Fruit fly (Drosophila melanogaster) whole organism, embryonic: ENCODE results near the gene CG17549.

ENCODE experiments used
- Abd-B ChIP-seq: fragments of 200-800 bp; sonication (Bioruptor generic); optimal IDR thresholded peaks from 2 replicates; lab custom pipeline; 2018; ENCODE audit warnings: missing biosample characterization, mild to moderate bottlenecking, missing genetic modification characterization, moderate library complexity
- CG10274 ChIP-seq: fragments of 200-800 bp; sonication (Bioruptor generic); optimal IDR thresholded peaks from 3 replicates; lab custom pipeline; 2017; ENCODE audit warnings: missing biosample characterization, mild to moderate bottlenecking, missing genetic modification characterization
- CG13424 ChIP-seq: fragments of 200-800 bp; sonication (Bioruptor generic); optimal IDR thresholded peaks from 2 replicates; lab custom pipeline; 2019; ENCODE audit warnings: missing biosample characterization, mild to moderate bottlenecking, missing genetic modification characterization, moderate library complexity
- CG14014 ChIP-seq: fragments of 200-800 bp; sonication (Bioruptor generic); IDR thresholded peaks from 2 replicates; pipeline ENCODE4 v1.3.6; 2022; ENCODE audit warnings: missing biosample characterization, missing genetic modification characterization
- CG1529 ChIP-seq: fragments of 200-800 bp; sonication (Bioruptor generic); optimal IDR thresholded peaks from 3 replicates; lab custom pipeline; 2018; ENCODE audit warnings: missing biosample characterization, missing genetic modification characterization
- CG15601 ChIP-seq: fragments of 200-800 bp; sonication (Bioruptor generic); optimal IDR thresholded peaks from 3 replicates; lab custom pipeline; 2019; ENCODE audit warnings: missing biosample characterization, mild to moderate bottlenecking, missing genetic modification characterization, moderate library complexity
- CG17612 ChIP-seq: fragments of 200-800 bp; sonication (Bioruptor generic); IDR thresholded peaks from 2 replicates; pipeline ENCODE4 v1.3.6; 2022; ENCODE audit warnings: missing biosample characterization, missing genetic modification characterization
- CG1792 ChIP-seq: fragments of 200-800 bp; sonication (Bioruptor generic); optimal IDR thresholded peaks from 2 replicates; lab custom pipeline; 2016; ENCODE audit warnings: missing biosample characterization, missing genetic modification characterization
- CG18011 ChIP-seq: fragments of 200-800 bp; sonication (Bioruptor generic); optimal IDR thresholded peaks from 2 replicates; lab custom pipeline; 2017; ENCODE audit warnings: missing biosample characterization, missing genetic modification characterization, mild to moderate bottlenecking, moderate library complexity, missing genotype
- CG18476 ChIP-seq: fragments of 200-800 bp; sonication (Bioruptor generic); optimal IDR thresholded peaks from 2 replicates; lab custom pipeline; 2016; ENCODE audit warnings: missing biosample characterization, mild to moderate bottlenecking, missing genetic modification characterization
- CG34422 ChIP-seq: fragments of 200-800 bp; sonication (Bioruptor generic); IDR thresholded peaks from 3 replicates; pipeline ENCODE4 v1.3.6; 2022; ENCODE audit warnings: missing biosample characterization, missing genetic modification characterization
- CG42726 ChIP-seq: fragments of 200-800 bp; sonication (Bioruptor generic); IDR thresholded peaks from 2 replicates; pipeline ENCODE4 v1.3.6; 2022; ENCODE audit warnings: missing biosample characterization, missing genetic modification characterization; ENCODE audit not compliant: partially characterized antibody
- CG43689 ChIP-seq: fragments of 200-800 bp; sonication (Bioruptor generic); IDR thresholded peaks from 2 replicates; pipeline ENCODE4 v1.3.6; 2022; ENCODE audit warnings: missing biosample characterization, missing genetic modification characterization
- CG4424 ChIP-seq: fragments of 200-800 bp; sonication (Bioruptor generic); optimal IDR thresholded peaks from 3 replicates; lab custom pipeline; 2016; ENCODE audit warnings: missing biosample characterization, missing genetic modification characterization
- CG5953 ChIP-seq: fragments of 200-800 bp; sonication (Bioruptor generic); IDR thresholded peaks from 2 replicates; pipeline ENCODE4 v1.3.6; 2022; ENCODE audit warnings: missing biosample characterization, missing genetic modification characterization
- CG6683 ChIP-seq: fragments of 200-800 bp; sonication (Bioruptor generic); optimal IDR thresholded peaks from 2 replicates; lab custom pipeline; 2017; ENCODE audit warnings: missing biosample characterization, mild to moderate bottlenecking, missing genetic modification characterization, missing genetic modification reagents
- CG7271 ChIP-seq: fragments of 200-800 bp; sonication (Bioruptor generic); optimal IDR thresholded peaks from 2 replicates; lab custom pipeline; 2018; ENCODE audit warnings: missing biosample characterization, mild to moderate bottlenecking, missing genetic modification characterization, moderate library complexity
- CG7839 ChIP-seq: fragments of 200-800 bp; sonication (Bioruptor generic); optimal IDR thresholded peaks from 3 replicates; lab custom pipeline; 2018; ENCODE audit warnings: missing biosample characterization, mild to moderate bottlenecking, missing genetic modification characterization, moderate library complexity
- D ChIP-seq, 2 experiments: fragments of 200-800 bp in 1 of 2; fragments of >200 bp in 1 of 2; sonication (Bioruptor generic) in 1 of 2; optimal IDR thresholded peaks; 2 replicates in 1 of 2; 3 replicates in 1 of 2; lab custom pipeline; 2017; ENCODE audit warnings: mild to moderate bottlenecking in 1 of 2, missing biosample characterization in 1 of 2, missing genetic modification characterization in 1 of 2, missing genetic modification reagents in 1 of 2
- D19B ChIP-seq: fragments of 200-800 bp; sonication (Bioruptor generic); optimal IDR thresholded peaks from 2 replicates; lab custom pipeline; 2017; ENCODE audit warnings: missing biosample characterization, mild to moderate bottlenecking, missing genetic modification characterization
- E2f1 ChIP-seq: fragments of 200-800 bp; sonication (Bioruptor generic); IDR thresholded peaks from 2 replicates; pipeline ENCODE4 v1.3.6; 2022; ENCODE audit warnings: missing biosample characterization, missing genetic modification characterization
- Ets97D ChIP-seq: fragments of 200-800 bp; sonication (Bioruptor generic); optimal IDR thresholded peaks from 3 replicates; lab custom pipeline; 2016; ENCODE audit warnings: missing biosample characterization, missing genetic modification characterization
- Fer3 ChIP-seq: fragments of 200-800 bp; sonication (Bioruptor generic); optimal IDR thresholded peaks from 2 replicates; lab custom pipeline; 2018; ENCODE audit warnings: missing biosample characterization, mild to moderate bottlenecking, missing genetic modification characterization, moderate library complexity
- HLH54F ChIP-seq: fragments of 200-800 bp; sonication (Bioruptor generic); optimal IDR thresholded peaks from 3 replicates; lab custom pipeline; 2016; ENCODE audit warnings: missing biosample characterization, missing genetic modification characterization
- NfI ChIP-seq: fragments of 200-800 bp; sonication (Bioruptor generic); optimal IDR thresholded peaks from 3 replicates; lab custom pipeline; 2018; ENCODE audit warnings: missing biosample characterization, mild to moderate bottlenecking, missing genetic modification characterization, moderate library complexity
- Oaz ChIP-seq: fragments of 200-800 bp; sonication (Bioruptor generic); IDR thresholded peaks from 2 replicates; pipeline ENCODE4 v1.3.6; 2022; ENCODE audit warnings: missing biosample characterization, missing genetic modification characterization
- Six4 ChIP-seq: fragments of 200-800 bp; sonication (Bioruptor generic); optimal IDR thresholded peaks from 2 replicates; lab custom pipeline; 2016; ENCODE audit warnings: missing biosample characterization, missing genetic modification characterization
- Xrp1 ChIP-seq: fragments of 200-800 bp; sonication (Bioruptor generic); IDR thresholded peaks from 2 replicates; pipeline ENCODE4 v1.3.6; 2022; ENCODE audit warnings: missing biosample characterization, missing genetic modification characterization
- ac ChIP-seq: fragments of 200-800 bp; sonication (Bioruptor generic); optimal IDR thresholded peaks from 3 replicates; lab custom pipeline; 2017; ENCODE audit warnings: missing biosample characterization, mild to moderate bottlenecking, missing genetic modification characterization
- az2 ChIP-seq: fragments of 200-800 bp; sonication (Bioruptor generic); optimal IDR thresholded peaks from 3 replicates; lab custom pipeline; 2016; ENCODE audit warnings: missing biosample characterization, missing genetic modification characterization
- caup ChIP-seq: fragments of 200-800 bp; sonication (Bioruptor generic); optimal IDR thresholded peaks from 3 replicates; lab custom pipeline; 2017; ENCODE audit warnings: missing biosample characterization, mild to moderate bottlenecking, missing genetic modification characterization, moderate library complexity; ENCODE audit not compliant: severe bottlenecking
- corto ChIP-seq: fragments of 200-800 bp; sonication (Bioruptor generic); optimal IDR thresholded peaks from 2 replicates; lab custom pipeline; 2016; ENCODE audit warnings: missing biosample characterization, mild to moderate bottlenecking, missing genetic modification characterization, moderate library complexity
- danr ChIP-seq: fragments of 200-800 bp; sonication (Bioruptor generic); IDR thresholded peaks from 2 replicates; pipeline ENCODE4 v1.3.6; 2022; ENCODE audit warnings: missing biosample characterization, missing genetic modification characterization
- dmrt99B ChIP-seq: fragments of 200-800 bp; sonication (Bioruptor generic); optimal IDR thresholded peaks from 2 replicates; lab custom pipeline; 2018; ENCODE audit warnings: missing biosample characterization, mild to moderate bottlenecking, missing genetic modification characterization, moderate library complexity
- ewg ChIP-seq: fragments of 200-800 bp; sonication (Bioruptor generic); optimal IDR thresholded peaks from 3 replicates; lab custom pipeline; 2017; ENCODE audit warnings: mild to moderate bottlenecking, missing biosample characterization, missing genetic modification reagents, missing genetic modification characterization
- fd96Cb ChIP-seq: fragments of 200-800 bp; sonication (Bioruptor generic); optimal IDR thresholded peaks from 2 replicates; lab custom pipeline; 2018; ENCODE audit warnings: missing biosample characterization, mild to moderate bottlenecking, missing genetic modification characterization, moderate library complexity
- h ChIP-seq: fragments of >200 bp; optimal IDR thresholded peaks from 2 replicates; lab custom pipeline; 2017
- klu ChIP-seq: fragments of 200-800 bp; sonication (Bioruptor generic); IDR thresholded peaks from 2 replicates; pipeline ENCODE4 v1.3.6; 2022; ENCODE audit warnings: missing biosample characterization, missing genetic modification characterization
- lilli ChIP-seq: fragments of 200-800 bp; sonication (Bioruptor generic); optimal IDR thresholded peaks from 3 replicates; lab custom pipeline; 2016; ENCODE audit warnings: missing biosample characterization, missing genetic modification characterization
- nerfin-1 ChIP-seq: fragments of 200-800 bp; sonication (Bioruptor generic); optimal IDR thresholded peaks from 3 replicates; lab custom pipeline; 2019; ENCODE audit warnings: missing biosample characterization, mild to moderate bottlenecking, missing genetic modification characterization, moderate library complexity
- oc ChIP-seq: fragments of 200-800 bp; sonication (Bioruptor generic); optimal IDR thresholded peaks from 2 replicates; lab custom pipeline; 2018; ENCODE audit warnings: missing biosample characterization, mild to moderate bottlenecking, missing genetic modification characterization, moderate library complexity
- sim ChIP-seq: fragments of 200-800 bp; sonication (Bioruptor generic); IDR thresholded peaks from 2 replicates; pipeline ENCODE4 v1.3.6; 2022; ENCODE audit warnings: missing biosample characterization, missing genetic modification characterization
- slp2 ChIP-seq: fragments of 200-800 bp; sonication (Bioruptor generic); optimal IDR thresholded peaks from 2 replicates; lab custom pipeline; 2016; ENCODE audit warnings: missing biosample characterization, missing genetic modification characterization
- so ChIP-seq: fragments of 200-800 bp; sonication (Bioruptor generic); IDR thresholded peaks from 3 replicates; pipeline ENCODE4 v1.3.6; 2022; ENCODE audit warnings: missing biosample characterization, missing genetic modification characterization
- tna ChIP-seq: fragments of 200-800 bp; sonication (Bioruptor generic); IDR thresholded peaks from 2 replicates; pipeline ENCODE4 v1.3.6; 2022; ENCODE audit warnings: missing biosample characterization, missing genetic modification characterization; ENCODE audit not compliant: partially characterized antibody
- zf30C ChIP-seq: fragments of 200-800 bp; sonication (Bioruptor generic); optimal IDR thresholded peaks from 3 replicates; lab custom pipeline; 2018; ENCODE audit warnings: missing biosample characterization, mild to moderate bottlenecking, missing genetic modification characterization

CG17549 gene

dm6 chr2L:19401914-19402313 lies 12.0 kb upstream of the CG17549 start (continued):
- TF ChIP-seq Oaz (GFP tag; lab: Robert Waterston, UW), result no peak

DNA sequence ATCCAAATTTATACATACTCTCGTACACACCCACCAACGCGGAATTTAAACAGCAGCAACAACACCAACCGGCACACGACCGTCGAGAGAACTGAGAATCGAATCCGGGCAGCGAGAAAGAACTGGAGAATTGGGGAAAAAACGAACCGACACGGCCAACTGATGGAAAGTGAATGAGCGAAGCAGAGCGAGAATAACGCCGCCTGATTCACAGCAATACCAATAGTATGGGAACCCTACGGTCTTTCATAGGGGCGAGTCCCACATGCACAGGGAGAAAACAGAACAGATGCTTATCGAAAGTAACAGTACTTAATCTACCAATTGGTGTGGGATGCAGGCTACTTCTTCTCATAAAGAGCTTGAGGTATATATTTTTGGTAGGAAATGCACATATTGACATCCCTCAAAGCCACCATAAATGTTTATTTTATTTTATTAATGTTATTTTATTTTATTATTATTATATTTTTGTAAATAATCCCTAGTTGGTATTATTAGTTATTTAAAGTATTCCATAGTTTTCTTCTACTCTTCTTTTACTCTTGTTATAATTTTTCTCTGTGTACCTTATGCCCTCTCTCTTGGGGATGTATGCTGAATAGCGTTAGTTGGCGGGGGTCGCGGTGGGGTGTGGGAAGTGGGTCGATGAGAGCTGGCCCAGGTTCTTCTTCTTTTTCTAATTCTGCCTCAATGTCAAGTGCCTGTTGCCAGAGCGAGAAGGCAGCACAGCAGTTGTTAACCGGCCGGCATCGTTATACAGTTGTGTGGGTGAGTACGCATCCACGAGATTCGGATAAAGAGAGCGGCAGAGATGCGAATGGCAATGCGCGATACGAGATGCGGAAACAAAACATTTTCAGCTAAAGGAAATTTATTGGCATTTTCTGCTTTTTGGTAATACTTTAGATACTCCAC lies 8.7 kb upstream of the CG17549 start, which contains the start of gene CG17544:
CG17544 (minus strand) TSS at position 177 of the 918 bp plus-strand sequence.
- TF ChIP-seq CG6683 (GFP tag; lab: Kevin White, UChicago) (peak; percentile 78), caup (GFP tag; lab: Kevin White, UChicago) (peak; percentile 72), Ets97D (GFP tag; lab: Kevin White, UChicago) (no peak), corto (GFP tag; lab: Kevin White, UChicago) (no peak), h (no peak), nerfin-1 (tag; lab: Kevin White, UChicago) (peak; percentile 74), E2f1 (GFP tag; lab: Robert Waterston, UW) (0 out of 2 replicates have a peak, but pooled peaks have one; percentile 30), lilli (GFP tag; lab: Kevin White, UChicago) (peak; percentile 27), HLH54F (GFP tag; lab: Kevin White, UChicago) (peak; percentile 35), CG15601 (tag; lab: Kevin White, UChicago) (peak; percentile 81), danr (GFP tag; lab: Robert Waterston, UW) (peak; percentile 41; the same call in 1 of the 2 replicates), CG42726 (GFP tag; lab: Robert Waterston, UW) (no peak), fd96Cb (tag; lab: Kevin White, UChicago) (peak; percentile 77), ac (GFP tag; lab: Kevin White, UChicago) (peak; percentile 9), oc (tag; lab: Kevin White, UChicago) (peak; percentile 77), CG7839 (tag; lab: Kevin White, UChicago) (peak; percentile 74), az2 (peak; percentile 62), Six4 (GFP tag; lab: Kevin White, UChicago) (peak; percentile 80), CG13424 (tag; lab: Kevin White, UChicago) (peak; percentile 89), ewg (GFP tag; lab: Kevin White, UChicago) (peak; percentile 62), NfI (GFP tag; lab: Kevin White, UChicago) (peak; percentile 76), CG34422 (GFP tag; lab: Robert Waterston, UW) (peak; percentile 99), CG43689 (no peak), Fer3 (peak; percentile 68), CG4424 (GFP tag; lab: Kevin White, UChicago) (peak; percentile 73), CG5953 (no peak; the same call in 1 of the 2 replicates), Abd-B (GFP tag; lab: Kevin White, UChicago) (peak; percentile 70), slp2 (GFP tag; lab: Kevin White, UChicago) (peak; percentile 42), CG14014 (GFP tag; lab: Robert Waterston, UW) (peak; percentile 48), D (optimal IDR thresholded peaks at IDR 0.05; lab: Kevin White, UChicago) (no peak), D (GFP tag; optimal IDR thresholded peaks at IDR 0.05; lab: Kevin White, UChicago) (peak; percentile 83), sim (GFP tag; lab: Robert Waterston, UW) (no peak), Xrp1 (GFP tag; lab: Robert Waterston, UW) (peak; percentile 69), D19B (GFP tag; lab: Kevin White, UChicago) (peak; percentile 72), CG17612 (GFP tag; lab: Robert Waterston, UW) (no peak), zf30C (GFP tag; lab: Kevin White, UChicago) (peak; percentile 83), CG18011 (GFP tag; lab: Kevin White, UChicago) (peak; percentile 12), CG1792 (GFP tag; lab: Kevin White, UChicago) (no peak), tna (GFP tag; lab: Robert Waterston, UW) (no peak; the same call in 1 of the 2 replicates), CG1529 (no peak), CG18476 (GFP tag; lab: Kevin White, UChicago) (no peak), dmrt99B (tag; lab: Kevin White, UChicago) (peak; percentile 86), CG7271 (tag; lab: Kevin White, UChicago) (no peak), so (GFP tag; lab: Robert Waterston, UW) (no peak), klu (GFP tag; lab: Robert Waterston, UW) (peak; percentile 69; the same call in 1 of the 2 replicates), CG10274 (GFP tag; lab: Kevin White, UChicago) (peak; percentile 56)
